Worm (Caenorhabditis elegans) whole organism, late embryonic: Measurements from ENCODE around the gene tofu-7.

ENCODE experiments used
- ceh-22 ChIP-seq: sonication (generic microtip); optimal IDR thresholded peaks from 2 replicates; lab custom pipeline; 2017; ENCODE audit warnings: missing biosample characterization, missing genetic modification characterization
- pha-4 ChIP-seq: fragments of 150-350 bp; optimal IDR thresholded peaks from 2 replicates; lab custom pipeline; 2018; ENCODE audit warnings: missing biosample characterization, missing genetic modification reagents, missing genetic modification characterization
- pqm-1 ChIP-seq: sonication (generic microtip); optimal IDR thresholded peaks from 2 replicates; lab custom pipeline; 2016; ENCODE audit warnings: missing genetic modification characterization, missing compliant biosample characterization
- sox-4 ChIP-seq: sonication (generic microtip); optimal IDR thresholded peaks from 2 replicates; lab custom pipeline; 2017; ENCODE audit warnings: mild to moderate bottlenecking, missing genetic modification characterization, inconsistent platforms, missing compliant biosample characterization
- unc-42 ChIP-seq: sonication (generic microtip); optimal IDR thresholded peaks from 2 replicates; lab custom pipeline; 2016; ENCODE audit warnings: missing genotype, missing genetic modification characterization, missing compliant biosample characterization
- unc-55 ChIP-seq: sonication (generic microtip); optimal IDR thresholded peaks from 2 replicates; lab custom pipeline; 2017; ENCODE audit warnings: missing biosample characterization, missing genetic modification reagents, missing genetic modification characterization

DNA sequence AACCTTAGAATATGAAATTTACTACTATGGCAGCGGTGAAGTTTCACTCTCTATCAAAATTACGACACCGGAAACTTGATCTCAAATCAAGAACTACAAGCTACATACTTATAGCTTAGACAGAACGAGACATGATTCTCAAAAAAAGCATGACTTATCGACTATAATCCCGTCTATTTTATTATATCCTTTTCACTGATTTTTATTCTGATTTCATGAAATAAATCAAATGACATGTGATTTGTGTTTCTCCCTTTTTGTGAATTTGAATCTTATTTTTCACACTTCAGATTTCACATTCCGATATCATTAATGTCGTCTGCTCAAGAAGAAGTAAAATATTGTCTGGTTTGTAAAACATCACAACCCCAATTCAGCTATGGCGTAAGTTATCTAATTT is 15.2 kb upstream of the tofu-7 start, which contains the start of gene ZK418.11:
- TF ChIP-seq unc-42 (tag; lab: Kevin White, UChicago) (no peak), pha-4 (tag; lab: Kevin White, UChicago) (no peak), ceh-22 (tag; lab: Kevin White, UChicago) (no peak), sox-4 (tag; lab: Kevin White, UChicago) (no peak), unc-55 (no peak), pqm-1 (no peak)
